Worm (Caenorhabditis elegans) whole organism, mixed stage, embryonic: ENCODE measurements around the gene haao-1.

Experiments
- M03D4.4 ChIP-seq: sonication (generic microtip); optimal IDR thresholded peaks from 2 replicates; lab custom pipeline; 2017; ENCODE audit warnings: mild to moderate bottlenecking, missing genetic modification characterization, missing compliant biosample characterization
- bed-3 ChIP-seq: fragments of 200-800 bp; sonication (Bioruptor generic); optimal IDR thresholded peaks from 3 replicates; lab custom pipeline; 2018; ENCODE audit warnings: mild to moderate bottlenecking, missing genetic modification characterization, moderate library complexity, missing compliant biosample characterization
- ceh-43 ChIP-seq: fragments of 200-800 bp; sonication (Bioruptor generic); optimal IDR thresholded peaks from 2 replicates; lab custom pipeline; 2018; ENCODE audit warnings: mild to moderate bottlenecking, missing genetic modification characterization, moderate library complexity, missing compliant biosample characterization
- ceh-83 ChIP-seq: fragments of 200-800 bp; sonication (Bioruptor generic); optimal IDR thresholded peaks from 2 replicates; lab custom pipeline; 2018; ENCODE audit warnings: mild to moderate bottlenecking, missing genetic modification characterization, missing compliant biosample characterization
- ces-1 ChIP-seq: fragments of 150-350 bp; optimal IDR thresholded peaks from 2 replicates; lab custom pipeline; 2014; ENCODE audit warnings: missing biosample characterization, missing genetic modification reagents, missing genetic modification characterization
- cnd-1 ChIP-seq: fragments of 200-800 bp; sonication (Bioruptor generic); optimal IDR thresholded peaks from 2 replicates; lab custom pipeline; 2018; ENCODE audit warnings: mild to moderate bottlenecking, missing genetic modification characterization, missing compliant biosample characterization
- drap-1 ChIP-seq: fragments of 200-800 bp; sonication (Bioruptor generic); optimal IDR thresholded peaks from 3 replicates; lab custom pipeline; 2018; ENCODE audit warnings: mild to moderate bottlenecking, missing genetic modification characterization, missing compliant biosample characterization
- elt-1 ChIP-seq: sonication (generic microtip); optimal IDR thresholded peaks from 2 replicates; lab custom pipeline; 2017; ENCODE audit warnings: missing genetic modification characterization, mild to moderate bottlenecking, missing compliant biosample characterization, antibody characterized with exemption, moderate library complexity, borderline replicate concordance; ENCODE audit not compliant: insufficient read depth
- flh-1 ChIP-seq: fragments of 200-800 bp; sonication (Bioruptor generic); optimal IDR thresholded peaks from 2 replicates; lab custom pipeline; 2018; ENCODE audit warnings: mild to moderate bottlenecking, missing genetic modification characterization, moderate library complexity, missing compliant biosample characterization
- ham-2 ChIP-seq: fragments of 200-800 bp; sonication (Bioruptor generic); optimal IDR thresholded peaks from 2 replicates; lab custom pipeline; 2018; ENCODE audit warnings: mild to moderate bottlenecking, missing genetic modification characterization, missing compliant biosample characterization
- lin-13 ChIP-seq: fragments of 150-350 bp; optimal IDR thresholded peaks from 2 replicates; lab custom pipeline; 2014; ENCODE audit warnings: missing biosample characterization, missing genetic modification characterization
- lin-32 ChIP-seq: fragments of 200-800 bp; sonication (Bioruptor generic); optimal IDR thresholded peaks from 2 replicates; lab custom pipeline; 2018; ENCODE audit warnings: mild to moderate bottlenecking, missing genetic modification characterization, missing compliant biosample characterization
- lsy-2 ChIP-seq: fragments of 150-350 bp; optimal IDR thresholded peaks from 2 replicates; lab custom pipeline; 2014; ENCODE audit warnings: missing biosample characterization, missing genetic modification characterization
- mep-1 ChIP-seq: fragments of 150-350 bp; optimal IDR thresholded peaks from 2 replicates; lab custom pipeline; 2017; ENCODE audit warnings: missing biosample characterization, missing genetic modification reagents, missing genetic modification characterization, inconsistent platforms
- nhr-2 ChIP-seq: fragments of 150-350 bp; optimal IDR thresholded peaks from 2 replicates; lab custom pipeline; 2014; ENCODE audit warnings: missing biosample characterization, missing genetic modification characterization
- nhr-237 ChIP-seq: fragments of 150-350 bp; optimal IDR thresholded peaks from 2 replicates; lab custom pipeline; 2014; ENCODE audit warnings: missing biosample characterization, missing genetic modification characterization
- snpc-4 ChIP-seq: fragments of 150-350 bp; optimal IDR thresholded peaks from 2 replicates; lab custom pipeline; 2014; ENCODE audit warnings: missing biosample characterization, missing genetic modification characterization
- sptf-1 ChIP-seq: sonication (generic microtip); optimal IDR thresholded peaks from 2 replicates; lab custom pipeline; 2017; ENCODE audit warnings: mild to moderate bottlenecking, missing genetic modification characterization, moderate library complexity, missing compliant biosample characterization
- unc-120 ChIP-seq: sonication (generic microtip); optimal IDR thresholded peaks from 2 replicates; lab custom pipeline; 2017; ENCODE audit warnings: missing genetic modification characterization, missing compliant biosample characterization; ENCODE audit not compliant: poor library complexity, severe bottlenecking
- unc-39 ChIP-seq: fragments of 150-350 bp; optimal IDR thresholded peaks from 2 replicates; lab custom pipeline; 2014; ENCODE audit warnings: missing biosample characterization, missing genetic modification characterization
- zip-8 ChIP-seq: fragments of 150-350 bp; optimal IDR thresholded peaks from 2 replicates; lab custom pipeline; 2014; ENCODE audit warnings: missing biosample characterization, missing genetic modification characterization

Gene haao-1

DNA sequence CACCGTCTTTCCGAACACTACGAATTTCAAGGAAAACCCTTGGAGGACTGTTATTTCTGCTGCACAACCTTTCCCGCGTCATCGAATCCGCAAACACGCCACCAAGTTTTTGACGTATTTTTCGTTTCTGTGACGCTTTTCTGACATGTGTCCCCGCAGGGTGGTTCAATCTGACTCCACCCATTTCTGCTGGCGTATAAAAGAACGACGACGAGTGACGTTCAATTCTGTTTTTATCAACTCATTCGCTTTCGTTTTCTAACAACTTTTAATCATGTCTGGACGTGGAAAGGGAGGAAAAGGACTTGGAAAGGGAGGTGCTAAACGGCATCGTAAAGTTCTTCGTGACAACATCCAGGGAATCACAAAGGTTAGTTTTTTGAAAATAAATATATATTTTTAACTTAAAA is 42.2 kb downstream of the haao-1 start, which contains the start of gene his-37 (continued):
- no peak for TF ChIP-seq zip-8 (tag; lab: Kevin White, UChicago)

ce11 chrV:9549459-9549858 is 44.7 kb downstream of the haao-1 start, which contains the start of gene nstp-10:
nstp-10 (minus strand) TSS chrV:9549836.
- TF ChIP-seq ces-1 (peak; percentile 28), lin-32 (no peak), lsy-2 (tag; lab: Kevin White, UChicago) (peak; percentile 84), lin-13 (tag; lab: Kevin White, UChicago) (peak; percentile 47), mep-1 (tag; lab: Kevin White, UChicago) (peak; percentile 81), nhr-237 (tag; lab: Kevin White, UChicago) (peak; percentile 8)

DNA sequence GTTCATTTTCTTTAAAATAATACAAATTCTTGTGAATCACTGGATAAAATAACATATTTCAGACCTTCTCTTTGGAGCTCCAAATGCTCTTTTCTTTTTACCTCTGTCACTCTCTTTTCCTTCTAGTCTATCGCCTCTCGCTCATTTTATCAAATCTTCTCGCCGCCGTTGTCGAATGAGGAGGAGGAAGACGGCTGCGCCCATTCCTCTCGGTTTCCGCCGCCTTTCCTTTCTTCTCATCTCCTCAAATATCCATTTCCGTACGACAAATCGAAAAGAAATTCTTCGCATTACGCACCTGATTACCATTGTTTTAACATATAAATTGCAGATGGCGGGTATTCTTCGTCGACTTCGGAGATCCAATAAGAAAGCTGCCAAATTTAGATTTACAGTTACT is 45.6 kb downstream of the haao-1 start, which contains the start of gene ehbp-1:
TSS of gene ehbp-1 (plus strand) at position 332 of the 400 bp plus-strand sequence.
- TF ChIP-seq unc-120 (peak; percentile 58), ces-1 (peak; percentile 78), elt-1 (tag; lab: Kevin White, UChicago) (no peak)

DNA sequence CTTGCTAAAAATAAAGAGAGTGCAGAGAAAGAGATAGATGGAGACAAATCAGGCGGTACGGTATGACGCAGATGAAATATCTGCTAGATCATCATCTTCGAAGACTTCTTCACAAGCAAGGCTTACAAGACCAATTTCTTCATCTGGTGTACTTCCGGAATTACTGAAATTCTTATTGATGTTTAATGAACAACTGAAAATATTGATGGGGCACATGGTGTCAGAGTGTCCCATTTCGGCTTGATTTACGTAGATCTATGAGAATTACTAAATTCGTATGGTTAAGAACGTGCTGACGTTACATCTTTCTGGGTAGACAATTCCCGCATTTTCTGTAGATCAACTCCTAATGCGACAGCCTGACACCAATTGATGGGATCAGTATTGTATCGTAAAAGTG is 52.0 kb downstream of the haao-1 start:
- TF ChIP-seq flh-1 (no peak), M03D4.4 (tag; lab: Kevin White, UChicago) (no peak), cnd-1 (tag; lab: Kevin White, UChicago) (no peak), bed-3 (GFP tag; lab: Kevin White, UChicago) (no peak), ceh-83 (no peak), drap-1 (GFP tag; lab: Kevin White, UChicago) (no peak), nhr-2 (no peak), snpc-4 (tag; lab: Kevin White, UChicago) (no peak), ham-2 (no peak), ceh-43 (no peak), lin-13 (tag; lab: Kevin White, UChicago) (no peak), sptf-1 (no peak), unc-39 (tag; lab: Kevin White, UChicago) (no peak), zip-8 (tag; lab: Kevin White, UChicago) (no peak)
